Fruit fly (Drosophila melanogaster): ENCODE data around the gene CG34162.

dm6 chr2L:11581617-11582254 lies 50.1 kb downstream of the CG34162 start, which contains the start of gene kek2:
- no peak for TF ChIP-seq CG8478 (optimal IDR thresholded peaks at IDR 0.05)
- no peak for TF ChIP-seq EcR (GFP tag; optimal IDR thresholded peaks at IDR 0.05)
- no peak for TF ChIP-seq psq (optimal IDR thresholded peaks at IDR 0.05)
- no peak for TF ChIP-seq pan (optimal IDR thresholded peaks at IDR 0.05)
- no peak for TF ChIP-seq usp (GFP tag; optimal IDR thresholded peaks at IDR 0.05)

Data from whole organism.